Worm (Caenorhabditis elegans): ENCODE data around the gene mrp-4.

The mrp-4 gene

DNA sequence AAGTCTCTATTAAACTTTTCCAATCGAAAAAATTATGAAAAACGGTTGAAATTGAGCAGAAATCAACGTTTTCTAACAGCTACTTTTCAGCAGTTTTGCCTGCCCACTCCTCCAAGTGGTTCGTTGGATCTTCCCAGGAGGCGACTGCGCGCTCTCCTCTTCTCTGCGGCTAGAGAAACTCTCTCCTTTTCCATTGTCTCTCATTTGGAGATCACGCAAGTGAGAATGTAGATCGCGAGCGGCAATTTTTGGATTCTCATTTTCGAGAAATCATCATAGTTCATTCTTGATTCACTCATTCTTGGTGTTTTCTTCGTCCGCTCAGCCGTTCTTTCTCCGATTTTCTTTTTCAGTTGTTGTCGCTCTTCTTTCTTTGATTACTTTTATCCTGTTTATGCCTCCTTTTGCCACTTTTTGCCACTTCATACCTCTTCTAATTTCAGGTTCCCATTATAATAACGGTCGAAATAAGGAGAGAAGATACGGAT lies at the start of gene mrp-4:
mrp-4 (plus strand) TSS at position 438 of the 488 bp plus-strand sequence.
- TF ChIP-seq lin-39 (tag; optimal IDR thresholded peaks at IDR 0.05), result no peak
- TF ChIP-seq ceh-63 (GFP tag; optimal IDR thresholded peaks at IDR 0.05), result no peak
- no peak for TF ChIP-seq pag-3 (tag; optimal IDR thresholded peaks at IDR 0.05; ENCODE audit: borderline replicate concordance, insufficient read depth)
- TF ChIP-seq unc-62 (GFP tag; optimal IDR thresholded peaks at IDR 0.05), result no peak
- no peak for TF ChIP-seq ets-5 (GFP tag; IDR thresholded peaks at IDR 0.05)
- TF ChIP-seq ceh-8 (GFP tag; optimal IDR thresholded peaks at IDR 0.05), result no peak
- no peak for TF ChIP-seq sox-4 (tag; optimal IDR thresholded peaks at IDR 0.05)
- TF ChIP-seq C34B4.2 (tag; optimal IDR thresholded peaks at IDR 0.05), result no peak
- no peak for TF ChIP-seq sptf-1 (tag; optimal IDR thresholded peaks at IDR 0.05)
- TF ChIP-seq nhr-76 (tag; optimal IDR thresholded peaks at IDR 0.05), result no peak

DNA sequence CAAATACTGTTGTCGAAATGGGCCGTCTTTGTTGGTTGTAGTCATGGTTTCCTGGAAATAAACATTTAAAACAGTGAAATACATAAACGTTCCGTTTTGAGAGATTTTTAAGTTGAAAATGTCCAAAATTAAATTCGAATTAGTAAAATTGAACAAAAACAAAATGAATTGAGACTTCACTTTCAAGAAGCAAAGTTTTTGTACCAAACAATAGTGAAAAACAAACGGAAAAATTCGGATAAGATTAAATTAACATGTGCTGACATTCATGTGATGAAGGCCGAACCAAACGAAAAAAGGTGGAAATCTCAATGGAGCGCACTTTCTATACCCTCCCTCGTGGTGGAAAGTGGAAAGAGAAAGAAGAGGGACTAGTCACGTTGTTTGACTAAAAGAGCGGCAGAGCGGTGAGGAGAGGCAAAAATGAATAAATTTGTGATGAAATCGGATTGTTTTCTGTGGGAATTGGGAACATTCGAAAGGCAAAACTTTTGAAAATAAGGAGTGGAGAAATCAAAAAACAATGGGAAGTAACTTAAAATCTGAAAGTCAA lies 46.0 kb upstream of the mrp-4 start, which contains the start of gene ipla-2:
ipla-2 (minus strand) TSS at position 51 of the 553 bp plus-strand sequence.
- no peak for TF ChIP-seq ets-5 (GFP tag; IDR thresholded peaks at IDR 0.05)
- TF ChIP-seq jun-1 (tag; optimal IDR thresholded peaks at IDR 0.05), result peak; percentile 47
- TF ChIP-seq nhr-76 (tag; optimal IDR thresholded peaks at IDR 0.05), result no peak
- no peak for TF ChIP-seq nhr-12 (tag; optimal IDR thresholded peaks at IDR 0.05)
- peak; percentile 82 for TF ChIP-seq nhr-71 (tag; optimal IDR thresholded peaks at IDR 0.05)
- peak; percentile 28 for TF ChIP-seq nhr-90 (tag; optimal IDR thresholded peaks at IDR 0.05; ENCODE audit: poor library complexity)
- peak; percentile 70 for TF ChIP-seq swsn-7 (tag; optimal IDR thresholded peaks at IDR 0.05)
- TF ChIP-seq blmp-1 (tag; optimal IDR thresholded peaks at IDR 0.05), result peak; percentile 80
- peak in 1 of 2 experiments; percentile 92 for TF ChIP-seq mdl-1 (tag; optimal IDR thresholded peaks at IDR 0.05)
- peak; percentile 10 for TF ChIP-seq ztf-4 (tag; optimal IDR thresholded peaks at IDR 0.05)
- TF ChIP-seq snpc-4 (tag; optimal IDR thresholded peaks at IDR 0.05), result peak; percentile 32
- peak; percentile 40 to 59 (median 48) for TF ChIP-seq dpl-1 (GFP tag; optimal IDR thresholded peaks at IDR 0.05)
- peak; percentile 15 for TF ChIP-seq egl-13 (tag; optimal IDR thresholded peaks at IDR 0.05)
- TF ChIP-seq nhr-237 (tag; optimal IDR thresholded peaks at IDR 0.05), result no peak
- no peak for TF ChIP-seq fos-1 (tag; optimal IDR thresholded peaks at IDR 0.05)
- peak; percentile 26 to 75 for TF ChIP-seq lin-35 (GFP tag; optimal IDR thresholded peaks at IDR 0.05)
- no peak for TF ChIP-seq grh-1 (GFP tag; IDR thresholded peaks at IDR 0.05)
- TF ChIP-seq ceh-82 (tag; optimal IDR thresholded peaks at IDR 0.05), result peak in 2 of 3 experiments; percentile 11 to 70
- TF ChIP-seq ceh-63 (GFP tag; optimal IDR thresholded peaks at IDR 0.05), result no peak
- peak; percentile 17 for TF ChIP-seq pax-3 (tag; optimal IDR thresholded peaks at IDR 0.05)
- TF ChIP-seq C04F5.9 (tag; optimal IDR thresholded peaks at IDR 0.05), result no peak
- peak; percentile 32 for TF ChIP-seq ceh-8 (GFP tag; optimal IDR thresholded peaks at IDR 0.05)
- no peak for TF ChIP-seq fkh-4 (tag; optimal IDR thresholded peaks at IDR 0.05; ENCODE audit: borderline replicate concordance)
- peak; percentile 81 for TF ChIP-seq mep-1 (tag; optimal IDR thresholded peaks at IDR 0.05)
- TF ChIP-seq hpl-2 (GFP tag; optimal IDR thresholded peaks at IDR 0.05), result peak; percentile 68
- peak; percentile 67 for TF ChIP-seq tbx-2 (tag; optimal IDR thresholded peaks at IDR 0.05)
- TF ChIP-seq efl-3 (GFP tag; optimal IDR thresholded peaks at IDR 0.05), result no peak
- TF ChIP-seq xbp-1 (tag; optimal IDR thresholded peaks at IDR 0.05), result peak; percentile 59
- TF ChIP-seq mef-2 (tag; optimal IDR thresholded peaks at IDR 0.05), result peak; percentile 9
- TF ChIP-seq vab-15 (tag; optimal IDR thresholded peaks at IDR 0.05), result no peak
- no peak for TF ChIP-seq sup-37 (GFP tag; optimal IDR thresholded peaks at IDR 0.05)
- peak; percentile 50 for TF ChIP-seq pag-3 (tag; optimal IDR thresholded peaks at IDR 0.05; ENCODE audit: borderline replicate concordance, insufficient read depth)
- peak; percentile 31 for TF ChIP-seq irx-1 (tag; optimal IDR thresholded peaks at IDR 0.05)
- no peak for TF ChIP-seq hlh-17 (GFP tag; optimal IDR thresholded peaks at IDR 0.05; ENCODE audit: borderline replicate concordance)
- peak; percentile 55 for TF ChIP-seq rnt-1 (tag; optimal IDR thresholded peaks at IDR 0.05)
- TF ChIP-seq lin-39 (tag; optimal IDR thresholded peaks at IDR 0.05), result no peak
- TF ChIP-seq dsc-1 (tag; optimal IDR thresholded peaks at IDR 0.05), result peak; percentile 15
- peak; percentile 59 to 70 for TF ChIP-seq lsy-2 (tag; optimal IDR thresholded peaks at IDR 0.05)
- TF ChIP-seq egl-27 (tag; optimal IDR thresholded peaks at IDR 0.05), result no peak
- no peak for TF ChIP-seq sox-4 (tag; optimal IDR thresholded peaks at IDR 0.05)
- peak; percentile 88 for TF ChIP-seq snu-23 (GFP tag; optimal IDR thresholded peaks at IDR 0.05)
- TF ChIP-seq lin-15B (tag; optimal IDR thresholded peaks at IDR 0.05), result no peak
- peak; percentile 77 for TF ChIP-seq fkh-8 (tag; optimal IDR thresholded peaks at IDR 0.05)
- no peak for TF ChIP-seq mab-9 (GFP tag; IDR thresholded peaks at IDR 0.05)
- peak; percentile 20 for TF ChIP-seq F16B12.6 (tag; optimal IDR thresholded peaks at IDR 0.05)
